Worm (Caenorhabditis elegans): ENCODE results near the gene acly-2.

The acly-2 gene

ce11 chrV:13163841-13164240 lies 47.6 kb downstream of the acly-2 start (continued):
- TF ChIP-seq unc-86 (tag; optimal IDR thresholded peaks at IDR 0.05): no peak
- TF ChIP-seq jun-1 (tag; optimal IDR thresholded peaks at IDR 0.05): peak; percentile 11
- no peak for TF ChIP-seq nhr-85 (tag)
- no peak for TF ChIP-seq egl-27 (tag; optimal IDR thresholded peaks at IDR 0.05)
- TF ChIP-seq mab-9 (GFP tag; IDR thresholded peaks at IDR 0.05): no peak
- TF ChIP-seq aly-2 (tag; optimal IDR thresholded peaks at IDR 0.05): no peak
- TF ChIP-seq Y116A8C.19 (tag; optimal IDR thresholded peaks at IDR 0.05; ENCODE audit: borderline replicate concordance): no peak
- no peak for TF ChIP-seq C16A3.4 (tag; optimal IDR thresholded peaks at IDR 0.05)
- no peak for TF ChIP-seq nhr-76 (tag; optimal IDR thresholded peaks at IDR 0.05)
- no peak for TF ChIP-seq fkh-8 (tag; optimal IDR thresholded peaks at IDR 0.05)
- TF ChIP-seq aha-1 (tag; optimal IDR thresholded peaks at IDR 0.05): no peak
- no peak for TF ChIP-seq fkh-10 (GFP tag; optimal IDR thresholded peaks at IDR 0.05)
- no peak for TF ChIP-seq ztf-11 (tag; optimal IDR thresholded peaks at IDR 0.05)
- TF ChIP-seq hlh-4 (tag; optimal IDR thresholded peaks at IDR 0.05): no peak
- no peak for TF ChIP-seq ceh-82 (tag; optimal IDR thresholded peaks at IDR 0.05)
- no peak for TF ChIP-seq nhr-19 (GFP tag; conservative IDR thresholded peaks at IDR 0.05)
- no peak for TF ChIP-seq nhr-84 (tag; optimal IDR thresholded peaks at IDR 0.05)
- TF ChIP-seq C34B4.2 (tag; optimal IDR thresholded peaks at IDR 0.05): no peak
- TF ChIP-seq vab-15 (tag; optimal IDR thresholded peaks at IDR 0.05): no peak
- no peak for TF ChIP-seq sox-4 (tag; optimal IDR thresholded peaks at IDR 0.05)
- no peak for TF ChIP-seq unc-30 (tag; optimal IDR thresholded peaks at IDR 0.05)
- TF ChIP-seq nhr-90 (tag; optimal IDR thresholded peaks at IDR 0.05; ENCODE audit: poor library complexity): no peak
- TF ChIP-seq pax-3 (tag; optimal IDR thresholded peaks at IDR 0.05): peak; percentile 54
- no peak for TF ChIP-seq nhr-71 (tag; optimal IDR thresholded peaks at IDR 0.05)
- TF ChIP-seq isw-1 (GFP tag; IDR thresholded peaks at IDR 0.05): no peak
- TF ChIP-seq ets-5 (GFP tag; IDR thresholded peaks at IDR 0.05): no peak
- TF ChIP-seq elt-2 (tag; optimal IDR thresholded peaks at IDR 0.05): peak; percentile 60
- peak; percentile 6 for TF ChIP-seq lin-14 (GFP tag; optimal IDR thresholded peaks at IDR 0.05)

DNA sequence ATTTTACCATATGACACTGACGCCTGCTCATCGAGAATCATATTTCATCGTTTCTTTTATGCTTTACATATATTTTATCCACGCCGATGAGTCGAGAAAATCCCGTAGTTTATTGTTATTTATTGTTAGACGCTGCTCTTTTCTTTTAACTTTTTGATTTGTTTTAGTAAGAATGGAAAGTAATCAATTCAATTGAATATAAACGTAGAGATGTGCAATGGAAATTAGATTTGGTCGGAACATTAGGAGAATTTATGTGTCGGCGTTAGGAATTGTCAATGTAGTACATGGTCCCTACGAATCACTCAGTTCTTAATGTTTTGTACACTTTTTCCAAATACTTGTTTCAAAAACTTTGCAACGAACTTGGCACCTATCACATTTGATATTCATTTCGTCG lies 49.0 kb downstream of the acly-2 start:
- TF ChIP-seq fkh-10 (GFP tag; optimal IDR thresholded peaks at IDR 0.05) (peak; percentile 76), zip-4 (GFP tag; optimal IDR thresholded peaks at IDR 0.05) (no peak), mdl-1 (tag; optimal IDR thresholded peaks at IDR 0.05) (no peak), lin-14 (GFP tag; optimal IDR thresholded peaks at IDR 0.05) (peak; percentile 27)

- no peak for TF ChIP-seq nhr-47 (tag; optimal IDR thresholded peaks at IDR 0.05)
- TF ChIP-seq lin-14 (GFP tag; optimal IDR thresholded peaks at IDR 0.05): peak; percentile 60
- no peak for TF ChIP-seq nhr-28 (tag; optimal IDR thresholded peaks at IDR 0.05)
- TF ChIP-seq fkh-8 (tag; optimal IDR thresholded peaks at IDR 0.05): no peak
- no peak for TF ChIP-seq unc-62 (GFP tag; optimal IDR thresholded peaks at IDR 0.05)
Measured at ce11 chrV:13166582-13166981, 50.3 kb downstream of the acly-2 start.
